Fruit fly (Drosophila melanogaster): ENCODE measurements around the gene Irk3.

Gene Irk3

dm6 chr2L:18676948-18677820 is 36.4 kb downstream of the Irk3 start, which contains the start of the genes Mst36Fa and CG31751 (continued):
- peak; percentile 40 for TF ChIP-seq B-H2 (GFP tag; optimal IDR thresholded peaks at IDR 0.05)
- peak; percentile 55 for TF ChIP-seq pnt (GFP tag; optimal IDR thresholded peaks at IDR 0.05)
- peak; percentile 45 for TF ChIP-seq en (GFP tag; optimal IDR thresholded peaks at IDR 0.05)
- TF ChIP-seq MESR4 (GFP tag; optimal IDR thresholded peaks at IDR 0.05): peak; percentile 37
- no peak for TF ChIP-seq prd (optimal IDR thresholded peaks at IDR 0.05)
- TF ChIP-seq prd (GFP tag; IDR thresholded peaks at IDR 0.05): no peak
- TF ChIP-seq CG7357 (GFP tag; IDR thresholded peaks at IDR 0.05): no peak
- 0 out of 2 replicates have a peak, but pooled peaks have one; percentile 33 for TF ChIP-seq CG43689 (GFP tag; IDR thresholded peaks at IDR 0.05)
- TF ChIP-seq Poxn (GFP tag; IDR thresholded peaks at IDR 0.05): no peak
- no peak for TF ChIP-seq CG4404 (GFP tag; IDR thresholded peaks at IDR 0.05)
- TF ChIP-seq phol (tag; optimal IDR thresholded peaks at IDR 0.05): peak; percentile 9
- TF ChIP-seq MTF-1 (GFP tag; optimal IDR thresholded peaks at IDR 0.05; ENCODE audit: borderline replicate concordance): peak; percentile 87
- TF ChIP-seq Atf6 (GFP tag; IDR thresholded peaks at IDR 0.05): peak; percentile 83
- peak; percentile 52 for TF ChIP-seq Hr3 (GFP tag; optimal IDR thresholded peaks at IDR 0.05)
- TF ChIP-seq Bgb (GFP tag; IDR thresholded peaks at IDR 0.05; ENCODE audit: partially characterized antibody): no peak
- no peak for TF ChIP-seq CG2199 (GFP tag; IDR thresholded peaks at IDR 0.05)
- no peak for TF ChIP-seq Spps (tag; optimal IDR thresholded peaks at IDR 0.05)
- no peak for TF ChIP-seq TFAM (GFP tag; optimal IDR thresholded peaks at IDR 0.05)
- peak; percentile 86 for TF ChIP-seq Meics (GFP tag; optimal IDR thresholded peaks at IDR 0.05)
- peak; percentile 41 for TF ChIP-seq CG18011 (GFP tag; optimal IDR thresholded peaks at IDR 0.05)
- no peak for TF ChIP-seq nom (GFP tag; optimal IDR thresholded peaks at IDR 0.05)
- TF ChIP-seq Gsc (GFP tag; IDR thresholded peaks at IDR 0.05): no peak
- peak; percentile 84 for TF ChIP-seq CG17568 (GFP tag; optimal IDR thresholded peaks at IDR 0.05)
- TF ChIP-seq Nf-YA (GFP tag; IDR thresholded peaks at IDR 0.05): peak; percentile 73
- peak; percentile 68 for TF ChIP-seq HmgZ (tag; optimal IDR thresholded peaks at IDR 0.05)
- TF ChIP-seq ato (GFP tag; IDR thresholded peaks at IDR 0.05; ENCODE audit: partially characterized antibody): 0 out of 2 replicates have a peak, but pooled peaks have one; percentile 7
- peak; percentile 77 for TF ChIP-seq CG9727 (GFP tag; optimal IDR thresholded peaks at IDR 0.05)
- no peak for TF ChIP-seq dan (GFP tag; IDR thresholded peaks at IDR 0.05)
- no peak for TF ChIP-seq CG6791 (GFP tag; IDR thresholded peaks at IDR 0.05; ENCODE audit: partially characterized antibody)
- TF ChIP-seq CG13287 (GFP tag; IDR thresholded peaks at IDR 0.05; ENCODE audit: partially characterized antibody): peak; percentile 22; the same call in 1 of the 2 replicates
- TF ChIP-seq dimm (GFP tag; IDR thresholded peaks at IDR 0.05): no peak
- TF ChIP-seq CG17829 (tag; optimal IDR thresholded peaks at IDR 0.05): peak; percentile 31
- peak; percentile 47; the same call in 1 of the 3 replicates for TF ChIP-seq ase (GFP tag; IDR thresholded peaks at IDR 0.05)
- TF ChIP-seq Elba2 (GFP tag; optimal IDR thresholded peaks at IDR 0.05): no peak
- TF ChIP-seq H2.0 (GFP tag; IDR thresholded peaks at IDR 0.05): no peak
- TF ChIP-seq nerfin-2 (GFP tag; IDR thresholded peaks at IDR 0.05; ENCODE audit: partially characterized antibody): peak; percentile 39; the same call in 1 of the 2 replicates
- no peak for TF ChIP-seq C15 (GFP tag; IDR thresholded peaks at IDR 0.05)
- peak; percentile 55; the same call in 1 of the 2 replicates for TF ChIP-seq ranshi (GFP tag; IDR thresholded peaks at IDR 0.05)
- peak; percentile 70 for TF ChIP-seq stc (GFP tag; IDR thresholded peaks at IDR 0.05)
- TF ChIP-seq Atf3 (GFP tag; optimal IDR thresholded peaks at IDR 0.05): peak; percentile 2
- peak; percentile 40; the same call in 1 of the 2 replicates for TF ChIP-seq Adf1 (GFP tag; IDR thresholded peaks at IDR 0.05)
- TF ChIP-seq pfk (GFP tag; optimal IDR thresholded peaks at IDR 0.05): peak; percentile 53
- peak; percentile 79 for TF ChIP-seq CG15011 (GFP tag; optimal IDR thresholded peaks at IDR 0.05)
- TF ChIP-seq lola (GFP tag; optimal IDR thresholded peaks at IDR 0.05): peak in 1 of 3 experiments; percentile 34
- peak; percentile 82 for TF ChIP-seq YL-1 (GFP tag; optimal IDR thresholded peaks at IDR 0.05)
- TF ChIP-seq gt (GFP tag; IDR thresholded peaks at IDR 0.05): no peak
- TF ChIP-seq CG6813 (GFP tag; optimal IDR thresholded peaks at IDR 0.05): peak; percentile 93
- no peak for TF ChIP-seq CG10565 (GFP tag; optimal IDR thresholded peaks at IDR 0.05)

Measured in whole organism, embryonic.